Worm (Caenorhabditis elegans): Measurements from ENCODE around the gene F01G10.10.
A peak's percentile ranks its signal among the peaks of the same experiment; 100 is the strongest.

Gene F01G10.10

DNA sequence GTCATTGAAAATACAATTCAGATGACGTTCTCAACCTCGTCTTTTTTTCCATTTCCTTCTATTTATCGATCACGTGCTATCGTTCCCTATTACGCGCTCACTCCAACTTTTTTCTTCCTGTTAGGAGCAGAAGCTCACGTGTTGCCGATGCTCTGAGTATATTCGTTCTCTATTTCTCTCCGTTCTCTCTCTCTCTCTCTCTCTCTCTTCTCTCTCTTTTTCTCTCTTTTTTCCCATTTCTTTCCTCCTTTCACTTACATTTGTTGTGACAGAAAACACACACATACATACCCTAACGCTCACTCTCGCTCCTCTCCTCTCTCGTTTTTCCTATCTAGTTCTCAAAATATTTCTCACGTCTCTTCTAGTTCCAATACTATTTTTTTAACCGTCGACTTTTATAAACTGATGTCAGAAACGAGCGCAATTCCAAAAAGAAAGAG lies 6.4 kb downstream of the F01G10.10 start (continued):
- TF ChIP-seq hlh-6 (tag; optimal IDR thresholded peaks at IDR 0.05) = no peak
- TF ChIP-seq pros-1 (tag; optimal IDR thresholded peaks at IDR 0.05) = peak; percentile 56
- no peak for TF ChIP-seq unc-3 (GFP tag; conservative IDR thresholded peaks at IDR 0.05)
- no peak for TF ChIP-seq unc-3 (tag; optimal IDR thresholded peaks at IDR 0.05)
- no peak for TF ChIP-seq ceh-9 (tag; optimal IDR thresholded peaks at IDR 0.05)
- no peak for TF ChIP-seq C38D4.7 (GFP tag; optimal IDR thresholded peaks at IDR 0.05)
- TF ChIP-seq fax-1 (tag; optimal IDR thresholded peaks at IDR 0.05) = no peak
- peak; percentile 87 for TF ChIP-seq hlh-30 (tag; optimal IDR thresholded peaks at IDR 0.05; ENCODE audit: insufficient read depth)
- TF ChIP-seq dve-1 (tag; optimal IDR thresholded peaks at IDR 0.05) = no peak
- TF ChIP-seq unc-42 (tag; optimal IDR thresholded peaks at IDR 0.05) = peak; percentile 77
- peak; percentile 5 for TF ChIP-seq pag-3 (tag; optimal IDR thresholded peaks at IDR 0.05; ENCODE audit: borderline replicate concordance)
- no peak for TF ChIP-seq ceh-48 (tag; optimal IDR thresholded peaks at IDR 0.05)
- no peak for TF ChIP-seq npax-4 (tag; optimal IDR thresholded peaks at IDR 0.05)
- TF ChIP-seq hlh-15 (tag; optimal IDR thresholded peaks at IDR 0.05) = no peak
- TF ChIP-seq T23F11.4 (GFP tag; optimal IDR thresholded peaks at IDR 0.05) = no peak
- no peak for TF ChIP-seq mec-3 (tag; optimal IDR thresholded peaks at IDR 0.05; ENCODE audit: borderline replicate concordance)
- no peak for TF ChIP-seq ceh-19 (GFP tag; optimal IDR thresholded peaks at IDR 0.05)
- TF ChIP-seq pha-2 (tag; optimal IDR thresholded peaks at IDR 0.05) = no peak
- TF ChIP-seq ahr-1 (tag; optimal IDR thresholded peaks at IDR 0.05) = no peak
- TF ChIP-seq ceh-34 (tag; optimal IDR thresholded peaks at IDR 0.05) = peak; percentile 2
- TF ChIP-seq hlh-8 (tag; optimal IDR thresholded peaks at IDR 0.05) = no peak
- no peak for TF ChIP-seq K09A11.1 (tag; optimal IDR thresholded peaks at IDR 0.05; ENCODE audit: insufficient read depth)
- TF ChIP-seq pax-1 (tag; optimal IDR thresholded peaks at IDR 0.05) = no peak
- no peak for TF ChIP-seq madf-2 (tag; optimal IDR thresholded peaks at IDR 0.05)
- TF ChIP-seq tbx-2 (tag; optimal IDR thresholded peaks at IDR 0.05) = peak; percentile 46
- no peak for TF ChIP-seq hlh-13 (GFP tag; optimal IDR thresholded peaks at IDR 0.05)
- no peak for TF ChIP-seq pat-9 (tag; optimal IDR thresholded peaks at IDR 0.05)
- TF ChIP-seq nhr-232 (tag; optimal IDR thresholded peaks at IDR 0.05) = no peak
- TF ChIP-seq ets-4 (tag; optimal IDR thresholded peaks at IDR 0.05) = peak; percentile 20
- TF ChIP-seq sox-2 (GFP tag; IDR thresholded peaks at IDR 0.05) = no peak
- no peak for TF ChIP-seq ceh-24 (tag; optimal IDR thresholded peaks at IDR 0.05)
- no peak for TF ChIP-seq lim-6 (tag; optimal IDR thresholded peaks at IDR 0.05)
- no peak for TF ChIP-seq ceh-30 (tag; optimal IDR thresholded peaks at IDR 0.05)
- peak; percentile 66 for TF ChIP-seq ref-2 (tag; optimal IDR thresholded peaks at IDR 0.05)
- peak; percentile 87 for TF ChIP-seq ceh-18 (tag; optimal IDR thresholded peaks at IDR 0.05)
- no peak for TF ChIP-seq elt-4 (tag; optimal IDR thresholded peaks at IDR 0.05)
- no peak for TF ChIP-seq elt-2 (tag; optimal IDR thresholded peaks at IDR 0.05)
- TF ChIP-seq fkh-6 (tag; optimal IDR thresholded peaks at IDR 0.05) = no peak
- TF ChIP-seq zip-5 (tag; optimal IDR thresholded peaks at IDR 0.05) = no peak
- TF ChIP-seq lin-11 (tag; optimal IDR thresholded peaks at IDR 0.05) = no peak
- peak; percentile 61 for TF ChIP-seq ceh-31 (tag; optimal IDR thresholded peaks at IDR 0.05)
- no peak for TF ChIP-seq ttx-3 (tag; optimal IDR thresholded peaks at IDR 0.05)
- TF ChIP-seq gmeb-2 (tag; optimal IDR thresholded peaks at IDR 0.05) = no peak
- TF ChIP-seq F13H6.1 (tag; optimal IDR thresholded peaks at IDR 0.05) = peak; percentile 38
- TF ChIP-seq pha-4 (tag; optimal IDR thresholded peaks at IDR 0.05) = no peak
- TF ChIP-seq nhr-11 (tag; optimal IDR thresholded peaks at IDR 0.05) = no peak

All from whole organism, late embryonic.